Worm (Caenorhabditis elegans): ENCODE data around the gene F36H1.11.

F36H1.11 gene

DNA sequence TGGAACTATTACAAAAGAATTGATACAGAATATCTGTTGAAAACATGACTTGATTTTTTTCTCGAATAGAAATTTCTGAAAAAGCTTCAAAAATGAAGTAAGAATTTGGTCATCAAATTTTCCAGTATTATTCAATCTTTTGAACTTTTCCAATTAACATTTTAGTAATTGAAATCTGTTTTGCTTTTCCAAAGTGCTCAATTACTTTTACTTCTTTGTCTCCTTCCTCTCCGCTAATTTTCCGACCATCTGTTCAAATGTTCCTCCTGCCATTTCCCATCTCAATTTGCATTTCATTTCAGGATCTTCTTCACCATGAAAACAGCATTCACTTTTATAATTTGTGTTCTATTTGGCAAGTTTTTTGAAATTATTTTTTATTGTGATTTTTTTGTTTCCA lies at the start of gene F36H1.11:
Gene F36H1.11, plus strand, starts transcription at position 301 of the 400 bp plus-strand sequence.
- TF ChIP-seq ztf-29 (GFP tag; IDR thresholded peaks at IDR 0.05): no peak
- no peak for TF ChIP-seq tab-1 (GFP tag; IDR thresholded peaks at IDR 0.05)
- TF ChIP-seq ref-1 (GFP tag; conservative IDR thresholded peaks at IDR 0.05): no peak
- no peak for TF ChIP-seq klf-2 (GFP tag; conservative IDR thresholded peaks at IDR 0.05)
- no peak for TF ChIP-seq med-1 (GFP tag; optimal IDR thresholded peaks at IDR 0.05; ENCODE audit: insufficient read depth)
- no peak for TF ChIP-seq ztf-23 (GFP tag; IDR thresholded peaks at IDR 0.05)
- no peak for TF ChIP-seq cog-1 (tag; optimal IDR thresholded peaks at IDR 0.05)
- no peak for TF ChIP-seq T22C8.4 (GFP tag; IDR thresholded peaks at IDR 0.05)
- TF ChIP-seq flt-1 (GFP tag; IDR thresholded peaks at IDR 0.05): no peak

DNA sequence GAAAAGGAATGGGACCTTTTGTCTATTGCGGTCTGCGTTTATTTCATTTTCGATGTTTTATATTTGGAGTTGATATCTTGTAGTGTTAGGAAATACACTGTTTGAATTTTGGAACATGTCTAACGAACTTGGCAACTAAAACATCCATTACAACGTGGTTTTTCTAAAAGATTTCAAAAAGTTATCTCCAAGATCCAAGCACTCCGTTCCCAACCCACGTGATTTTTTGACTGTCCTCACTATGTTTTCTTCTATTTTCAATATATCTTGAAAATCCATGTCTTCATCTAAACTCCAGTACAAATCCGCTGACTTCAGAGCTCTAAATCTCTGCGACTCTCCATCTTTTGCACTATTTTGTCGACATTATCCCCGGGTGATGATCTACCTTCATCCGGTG lies 47.4 kb upstream of the F36H1.11 start, which contains the start of gene F13H10.9:
Gene F13H10.9, plus strand, starts transcription at position 301 of the 400 bp plus-strand sequence.
- TF ChIP-seq cog-1 (tag; optimal IDR thresholded peaks at IDR 0.05): no peak
- TF ChIP-seq klf-2 (GFP tag; conservative IDR thresholded peaks at IDR 0.05): no peak
- no peak for TF ChIP-seq ztf-23 (GFP tag; IDR thresholded peaks at IDR 0.05)
- TF ChIP-seq tab-1 (GFP tag; IDR thresholded peaks at IDR 0.05): no peak
- TF ChIP-seq med-1 (GFP tag; optimal IDR thresholded peaks at IDR 0.05; ENCODE audit: insufficient read depth): no peak
- TF ChIP-seq T22C8.4 (GFP tag; IDR thresholded peaks at IDR 0.05): no peak

DNA sequence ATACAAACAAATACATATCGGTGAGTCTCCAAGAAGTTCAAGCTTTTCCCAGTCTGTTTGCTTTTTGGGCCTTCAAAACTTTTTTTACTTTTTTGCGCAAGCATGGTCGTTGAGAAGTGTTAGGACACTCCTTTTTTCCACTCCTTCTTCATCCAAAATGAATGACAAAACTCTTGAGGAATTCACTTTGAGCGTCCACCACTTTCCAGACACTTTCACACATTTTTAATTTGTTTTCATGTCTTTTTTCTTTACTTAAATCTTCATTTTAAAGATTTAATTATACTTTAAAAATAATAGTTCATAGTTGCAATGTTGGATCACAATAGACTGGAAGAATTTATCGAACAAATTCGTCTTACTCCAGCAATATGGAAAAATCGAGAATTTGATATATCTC lies 44.7 kb upstream of the F36H1.11 start, which contains the start of gene F13H10.1:
Gene F13H10.1, plus strand, starts transcription at position 301 of the 400 bp plus-strand sequence.
- TF ChIP-seq ztf-23 (GFP tag; IDR thresholded peaks at IDR 0.05) (no peak), T22C8.4 (GFP tag; IDR thresholded peaks at IDR 0.05) (no peak), ztf-29 (GFP tag; IDR thresholded peaks at IDR 0.05) (no peak), ref-1 (GFP tag; conservative IDR thresholded peaks at IDR 0.05) (no peak), tab-1 (GFP tag; IDR thresholded peaks at IDR 0.05) (no peak), flt-1 (GFP tag; IDR thresholded peaks at IDR 0.05) (no peak), med-1 (GFP tag; optimal IDR thresholded peaks at IDR 0.05; ENCODE audit: insufficient read depth) (no peak), cog-1 (tag; optimal IDR thresholded peaks at IDR 0.05) (no peak), klf-2 (GFP tag; conservative IDR thresholded peaks at IDR 0.05) (no peak)

DNA sequence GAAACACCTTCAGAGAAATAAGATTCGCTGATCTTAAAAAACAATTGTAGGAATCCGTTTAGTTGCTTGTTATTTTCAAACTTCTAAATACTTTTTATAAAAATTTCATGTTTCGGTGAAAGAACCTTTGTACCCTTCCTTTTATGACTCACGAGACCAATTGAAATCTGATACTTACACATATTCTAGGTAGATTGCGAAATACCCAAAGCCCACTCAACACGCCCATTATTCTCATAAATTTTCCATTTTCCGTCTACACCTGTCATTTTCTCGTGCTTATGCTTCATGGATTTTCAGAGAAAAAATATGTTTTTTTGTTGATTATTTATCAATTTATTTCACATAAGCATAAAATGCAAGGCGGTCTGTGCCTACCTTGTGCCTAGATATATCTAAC lies 42.6 kb upstream of the F36H1.11 start:
- TF ChIP-seq cog-1 (tag; optimal IDR thresholded peaks at IDR 0.05): no peak
- no peak for TF ChIP-seq ztf-29 (GFP tag; IDR thresholded peaks at IDR 0.05)
- TF ChIP-seq klf-2 (GFP tag; conservative IDR thresholded peaks at IDR 0.05): no peak
- no peak for TF ChIP-seq tab-1 (GFP tag; IDR thresholded peaks at IDR 0.05)
- TF ChIP-seq med-1 (GFP tag; optimal IDR thresholded peaks at IDR 0.05; ENCODE audit: insufficient read depth): no peak
- no peak for TF ChIP-seq ref-1 (GFP tag; conservative IDR thresholded peaks at IDR 0.05)
- no peak for TF ChIP-seq T22C8.4 (GFP tag; IDR thresholded peaks at IDR 0.05)
- no peak for TF ChIP-seq flt-1 (GFP tag; IDR thresholded peaks at IDR 0.05)
- TF ChIP-seq ztf-23 (GFP tag; IDR thresholded peaks at IDR 0.05): no peak

DNA sequence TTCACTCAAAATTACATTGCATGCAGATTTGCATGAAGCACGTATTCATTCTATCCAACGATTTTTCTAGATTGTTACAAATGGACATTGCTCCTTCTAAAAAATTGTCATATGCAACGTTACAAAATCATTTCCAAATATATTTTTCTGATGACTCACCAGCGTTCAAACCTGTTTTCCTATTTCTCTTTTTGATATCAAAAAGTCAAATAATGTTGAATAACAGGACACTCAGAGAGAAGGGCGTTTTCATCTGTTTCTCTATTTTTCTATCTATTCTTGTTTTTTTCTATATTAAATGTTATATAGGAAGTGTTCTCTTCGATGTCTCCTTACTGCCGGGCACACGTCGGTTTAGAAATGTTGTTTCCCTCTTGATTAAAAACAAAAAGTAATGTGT lies 42.1 kb upstream of the F36H1.11 start:
- no peak for TF ChIP-seq klf-2 (GFP tag; conservative IDR thresholded peaks at IDR 0.05)
- no peak for TF ChIP-seq T22C8.4 (GFP tag; IDR thresholded peaks at IDR 0.05)
- TF ChIP-seq ztf-23 (GFP tag; IDR thresholded peaks at IDR 0.05): no peak
- TF ChIP-seq flt-1 (GFP tag; IDR thresholded peaks at IDR 0.05): no peak
- no peak for TF ChIP-seq ztf-29 (GFP tag; IDR thresholded peaks at IDR 0.05)
- no peak for TF ChIP-seq cog-1 (tag; optimal IDR thresholded peaks at IDR 0.05)
- no peak for TF ChIP-seq med-1 (GFP tag; optimal IDR thresholded peaks at IDR 0.05; ENCODE audit: insufficient read depth)
- no peak for TF ChIP-seq tab-1 (GFP tag; IDR thresholded peaks at IDR 0.05)
- TF ChIP-seq ref-1 (GFP tag; conservative IDR thresholded peaks at IDR 0.05): no peak

DNA sequence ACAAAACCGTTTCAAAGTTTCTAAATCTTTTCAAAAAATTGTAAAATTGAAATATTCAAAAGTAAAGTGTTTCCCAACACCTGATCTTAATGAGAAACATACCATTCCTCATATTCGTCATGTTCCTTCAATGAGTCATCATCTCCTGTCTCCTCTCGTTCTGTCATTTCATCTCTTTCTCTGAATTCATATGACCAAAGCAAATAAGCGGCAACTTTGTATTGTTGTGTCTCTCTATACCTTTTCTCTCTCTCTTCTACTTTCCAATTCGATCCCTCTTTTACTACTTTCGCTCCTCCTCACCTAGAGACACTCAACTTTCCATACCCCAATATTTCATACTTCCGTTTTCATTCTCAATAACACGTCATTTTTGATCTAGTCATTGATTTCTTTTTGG lies 40.7 kb upstream of the F36H1.11 start:
- TF ChIP-seq tab-1 (GFP tag; IDR thresholded peaks at IDR 0.05) (no peak), klf-2 (GFP tag; conservative IDR thresholded peaks at IDR 0.05) (no peak), flt-1 (GFP tag; IDR thresholded peaks at IDR 0.05) (no peak), cog-1 (tag; optimal IDR thresholded peaks at IDR 0.05) (no peak), med-1 (GFP tag; optimal IDR thresholded peaks at IDR 0.05; ENCODE audit: insufficient read depth) (no peak), ref-1 (GFP tag; conservative IDR thresholded peaks at IDR 0.05) (no peak), T22C8.4 (GFP tag; IDR thresholded peaks at IDR 0.05) (no peak), ztf-29 (GFP tag; IDR thresholded peaks at IDR 0.05) (no peak), ztf-23 (GFP tag; IDR thresholded peaks at IDR 0.05) (no peak)

DNA sequence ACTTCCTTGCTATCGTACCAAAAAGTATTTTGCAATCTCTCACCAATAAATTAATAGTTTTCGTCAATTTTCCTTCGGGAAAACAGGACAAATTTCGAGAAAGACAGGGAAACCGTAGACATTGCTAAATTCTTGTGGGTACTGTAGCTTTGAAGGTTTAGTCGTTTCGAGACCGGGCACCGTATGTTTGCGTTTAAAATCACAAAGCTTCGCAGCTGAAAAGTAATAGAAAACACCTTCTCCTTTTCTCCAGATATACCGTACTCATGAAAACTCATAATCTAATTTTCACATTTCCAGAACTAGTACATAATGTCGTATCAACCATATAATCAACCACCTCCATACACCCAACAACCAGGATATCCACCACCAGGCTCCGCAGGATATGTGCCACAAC lies 40.0 kb upstream of the F36H1.11 start, which contains the start of gene F13H10.6:
Gene F13H10.6, plus strand, starts transcription at position 301 of the 400 bp plus-strand sequence.
- no peak for TF ChIP-seq med-1 (GFP tag; optimal IDR thresholded peaks at IDR 0.05; ENCODE audit: insufficient read depth)
- no peak for TF ChIP-seq flt-1 (GFP tag; IDR thresholded peaks at IDR 0.05)
- no peak for TF ChIP-seq T22C8.4 (GFP tag; IDR thresholded peaks at IDR 0.05)
- no peak for TF ChIP-seq cog-1 (tag; optimal IDR thresholded peaks at IDR 0.05)
- no peak for TF ChIP-seq klf-2 (GFP tag; conservative IDR thresholded peaks at IDR 0.05)
- TF ChIP-seq ztf-23 (GFP tag; IDR thresholded peaks at IDR 0.05): no peak
- TF ChIP-seq ztf-29 (GFP tag; IDR thresholded peaks at IDR 0.05): no peak
- TF ChIP-seq ref-1 (GFP tag; conservative IDR thresholded peaks at IDR 0.05): no peak
- no peak for TF ChIP-seq tab-1 (GFP tag; IDR thresholded peaks at IDR 0.05)

DNA sequence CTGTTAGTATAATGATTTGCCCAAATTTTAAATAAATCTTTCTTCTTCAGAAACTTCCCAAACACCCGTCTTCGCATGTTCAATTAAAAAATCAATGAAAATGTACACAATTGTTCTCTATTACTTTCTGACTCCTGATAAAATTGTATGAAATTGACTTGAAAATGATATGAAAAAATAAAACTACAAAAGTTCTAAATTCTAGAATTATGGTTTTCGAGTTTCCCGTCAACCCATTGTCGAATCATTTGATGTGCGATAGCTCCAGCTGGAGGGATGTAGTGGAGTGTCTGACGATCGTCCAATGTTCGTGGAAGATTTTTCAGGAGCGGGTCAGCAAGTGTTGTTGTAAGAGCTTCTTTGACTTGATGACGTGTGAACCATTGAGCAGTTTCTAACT lies 39.0 kb upstream of the F36H1.11 start:
- TF ChIP-seq T22C8.4 (GFP tag; IDR thresholded peaks at IDR 0.05): no peak
- TF ChIP-seq klf-2 (GFP tag; conservative IDR thresholded peaks at IDR 0.05): no peak
- TF ChIP-seq flt-1 (GFP tag; IDR thresholded peaks at IDR 0.05): no peak
- no peak for TF ChIP-seq ztf-29 (GFP tag; IDR thresholded peaks at IDR 0.05)
- no peak for TF ChIP-seq ref-1 (GFP tag; conservative IDR thresholded peaks at IDR 0.05)
- TF ChIP-seq ztf-23 (GFP tag; IDR thresholded peaks at IDR 0.05): no peak
- TF ChIP-seq med-1 (GFP tag; optimal IDR thresholded peaks at IDR 0.05; ENCODE audit: insufficient read depth): no peak
- no peak for TF ChIP-seq tab-1 (GFP tag; IDR thresholded peaks at IDR 0.05)
- no peak for TF ChIP-seq cog-1 (tag; optimal IDR thresholded peaks at IDR 0.05)

DNA sequence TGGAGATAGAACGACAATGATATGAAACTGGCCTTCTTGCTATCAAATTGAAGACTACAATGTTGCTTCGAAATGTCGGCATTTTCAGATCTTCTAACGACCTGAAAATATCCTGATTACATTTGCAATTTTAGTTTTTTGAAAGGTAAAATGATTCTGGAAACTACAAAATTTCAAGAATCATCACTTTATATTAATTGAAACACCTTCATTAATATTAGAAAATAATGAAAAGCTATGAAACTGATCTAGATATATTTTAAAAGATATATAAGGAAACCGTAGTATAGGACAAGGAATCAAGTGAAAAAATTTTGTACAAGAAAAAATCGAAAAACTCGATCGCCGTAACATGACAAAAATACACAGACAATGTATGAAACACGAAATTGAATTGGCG lies 37.1 kb upstream of the F36H1.11 start, which contains the start of gene ndx-9:
Gene ndx-9, minus strand, starts transcription at position 101 of the 400 bp plus-strand sequence.
- no peak for TF ChIP-seq ztf-29 (GFP tag; IDR thresholded peaks at IDR 0.05)
- no peak for TF ChIP-seq ztf-23 (GFP tag; IDR thresholded peaks at IDR 0.05)
- TF ChIP-seq T22C8.4 (GFP tag; IDR thresholded peaks at IDR 0.05): no peak
- TF ChIP-seq ref-1 (GFP tag; conservative IDR thresholded peaks at IDR 0.05): no peak
- no peak for TF ChIP-seq med-1 (GFP tag; optimal IDR thresholded peaks at IDR 0.05; ENCODE audit: insufficient read depth)
- TF ChIP-seq flt-1 (GFP tag; IDR thresholded peaks at IDR 0.05): no peak
- TF ChIP-seq klf-2 (GFP tag; conservative IDR thresholded peaks at IDR 0.05): no peak
- TF ChIP-seq cog-1 (tag; optimal IDR thresholded peaks at IDR 0.05): no peak
- TF ChIP-seq tab-1 (GFP tag; IDR thresholded peaks at IDR 0.05): no peak

Measured in whole organism, midembryonic.